Fruit fly (Drosophila melanogaster): ENCODE results near the gene Daao2.

Daao2 gene

dm6 chr2L:6836114-6836513 lies 33.3 kb downstream of the Daao2 start:
- TF ChIP-seq CG17801 (GFP tag; optimal IDR thresholded peaks at IDR 0.05; ENCODE audit: partially characterized antibody) = no peak

- no peak for TF ChIP-seq CG17801 (GFP tag; optimal IDR thresholded peaks at IDR 0.05; ENCODE audit: partially characterized antibody)
Observed at dm6 chr2L:6837829-6838228, 35.0 kb downstream of the Daao2 start.

- TF ChIP-seq CG17801 (GFP tag; optimal IDR thresholded peaks at IDR 0.05; ENCODE audit: partially characterized antibody) = no peak
Observed at dm6 chr2L:6841349-6841748, 38.5 kb downstream of the Daao2 start.

- no peak for TF ChIP-seq CG17801 (GFP tag; optimal IDR thresholded peaks at IDR 0.05; ENCODE audit: partially characterized antibody)
Observed at dm6 chr2L:6843434-6843833, 40.6 kb downstream of the Daao2 start.

dm6 chr2L:6850963-6851362 lies 48.2 kb downstream of the Daao2 start:
- no peak for TF ChIP-seq CG17801 (GFP tag; optimal IDR thresholded peaks at IDR 0.05; ENCODE audit: partially characterized antibody)

dm6 chr2L:6851963-6852671 lies 49.3 kb downstream of the Daao2 start, which contains the start of gene Rca1:
TSS of gene Rca1 (plus strand) at chr2L:6852315.
- no peak for TF ChIP-seq CG17801 (GFP tag; optimal IDR thresholded peaks at IDR 0.05; ENCODE audit: partially characterized antibody)

- no peak for TF ChIP-seq CG17801 (GFP tag; optimal IDR thresholded peaks at IDR 0.05; ENCODE audit: partially characterized antibody)
Observed at dm6 chr2L:6853917-6854316, 51.1 kb downstream of the Daao2 start.

Measured in ovary, adult (tissue).